Fruit fly (Drosophila melanogaster) whole organism, embryonic: ENCODE measurements around the gene CG1024.

Experiments
- Adf1 ChIP-seq: fragments of 200-800 bp; sonication (Bioruptor generic); IDR thresholded peaks from 2 replicates; pipeline ENCODE4 v1.3.6; 2022; ENCODE audit warnings: missing biosample characterization, missing genetic modification characterization
- Atf6 ChIP-seq: fragments of 200-800 bp; sonication (Bioruptor generic); IDR thresholded peaks from 2 replicates; pipeline ENCODE4 v1.3.6; 2022; ENCODE audit warnings: missing biosample characterization, missing genetic modification characterization
- Blimp-1 ChIP-seq: fragments of 200-800 bp; sonication (Bioruptor generic); optimal IDR thresholded peaks from 3 replicates; lab custom pipeline; 2018; ENCODE audit warnings: missing biosample characterization, missing genetic modification characterization, mild to moderate bottlenecking, moderate library complexity, missing genetic modification reagents
- CG10147 ChIP-seq: fragments of 200-800 bp; sonication (Bioruptor generic); optimal IDR thresholded peaks from 2 replicates; lab custom pipeline; 2019; ENCODE audit warnings: missing biosample characterization, mild to moderate bottlenecking, missing genetic modification characterization, moderate library complexity
- CG10267 ChIP-seq: fragments of 200-800 bp; sonication (Bioruptor generic); optimal IDR thresholded peaks from 2 replicates; lab custom pipeline; 2018; ENCODE audit warnings: missing biosample characterization, mild to moderate bottlenecking, missing genetic modification characterization, moderate library complexity
- CG10431 ChIP-seq: fragments of 200-800 bp; sonication (Bioruptor generic); optimal IDR thresholded peaks from 3 replicates; lab custom pipeline; 2018; ENCODE audit warnings: missing biosample characterization, mild to moderate bottlenecking, missing genetic modification characterization
- CG10565 ChIP-seq: fragments of 200-800 bp; sonication (Bioruptor generic); optimal IDR thresholded peaks from 3 replicates; lab custom pipeline; 2016; ENCODE audit warnings: missing biosample characterization, mild to moderate bottlenecking, missing genetic modification characterization
- CG11560 ChIP-seq: fragments of 200-800 bp; sonication (Bioruptor generic); IDR thresholded peaks from 3 replicates; pipeline ENCODE4 v1.3.6; 2022; ENCODE audit warnings: missing biosample characterization, missing genetic modification characterization
- CG12744 ChIP-seq: fragments of 200-800 bp; sonication (Bioruptor generic); optimal IDR thresholded peaks from 2 replicates; lab custom pipeline; 2016; ENCODE audit warnings: missing biosample characterization, missing genetic modification characterization
- CG13624 ChIP-seq: fragments of 200-800 bp; sonication (Bioruptor generic); optimal IDR thresholded peaks from 2 replicates; lab custom pipeline; 2016; ENCODE audit warnings: missing biosample characterization, missing genetic modification characterization
- CG14050 ChIP-seq: fragments of 200-800 bp; sonication (Bioruptor generic); IDR thresholded peaks from 3 replicates; pipeline ENCODE4 v1.3.6; 2022; ENCODE audit warnings: missing biosample characterization, missing genetic modification characterization
- CG15514 ChIP-seq: fragments of 200-800 bp; sonication (Bioruptor generic); optimal IDR thresholded peaks from 3 replicates; lab custom pipeline; 2017; ENCODE audit warnings: missing biosample characterization, missing genetic modification characterization, mild to moderate bottlenecking, moderate library complexity, missing genetic modification reagents
- CG2202 ChIP-seq: fragments of 200-800 bp; sonication (Bioruptor generic); optimal IDR thresholded peaks from 2 replicates; lab custom pipeline; 2018; ENCODE audit warnings: missing biosample characterization, mild to moderate bottlenecking, missing genetic modification characterization
- CG3281 ChIP-seq: fragments of 200-800 bp; sonication (Bioruptor generic); optimal IDR thresholded peaks from 3 replicates; lab custom pipeline; 2017; ENCODE audit warnings: missing biosample characterization, mild to moderate bottlenecking, missing genetic modification characterization
- CG3847 ChIP-seq: fragments of 200-800 bp; sonication (Bioruptor generic); IDR thresholded peaks from 2 replicates; pipeline ENCODE4 v1.3.6; 2022; ENCODE audit warnings: missing biosample characterization, missing genetic modification characterization
- CG4730 ChIP-seq: fragments of 200-800 bp; sonication (Bioruptor generic); IDR thresholded peaks from 2 replicates; pipeline ENCODE4 v1.3.6; 2022; ENCODE audit warnings: missing biosample characterization, missing genetic modification characterization
- CG5245 ChIP-seq: fragments of 200-800 bp; sonication (Bioruptor generic); optimal IDR thresholded peaks from 3 replicates; lab custom pipeline; 2016; ENCODE audit warnings: missing biosample characterization, missing genetic modification characterization
- CG6175 ChIP-seq: fragments of 200-800 bp; sonication (Bioruptor generic); IDR thresholded peaks from 3 replicates; pipeline ENCODE4 v1.3.6; 2022; ENCODE audit warnings: missing biosample characterization, missing genetic modification characterization
- CG6791 ChIP-seq: fragments of 200-800 bp; sonication (Bioruptor generic); IDR thresholded peaks from 3 replicates; pipeline ENCODE4 v1.3.6; 2022; ENCODE audit warnings: missing biosample characterization, missing genetic modification characterization; ENCODE audit not compliant: partially characterized antibody
- CG8478 ChIP-seq: fragments of >200 bp; optimal IDR thresholded peaks from 2 replicates; lab custom pipeline; 2018
- CG8924 ChIP-seq: fragments of 200-800 bp; optimal IDR thresholded peaks from 3 replicates; lab custom pipeline; 2019; ENCODE audit warnings: missing biosample characterization, mild to moderate bottlenecking, missing genetic modification characterization, moderate library complexity
- CG9437 ChIP-seq: fragments of 200-800 bp; sonication (Bioruptor generic); optimal IDR thresholded peaks from 2 replicates; lab custom pipeline; 2018; ENCODE audit warnings: missing biosample characterization, mild to moderate bottlenecking, missing genetic modification characterization
- CG9932 ChIP-seq: fragments of 200-800 bp; sonication (Bioruptor generic); IDR thresholded peaks from 2 replicates; pipeline ENCODE4 v1.3.6; 2022; ENCODE audit warnings: missing biosample characterization, missing genetic modification characterization
- Dip3 ChIP-seq: fragments of 200-800 bp; sonication (Bioruptor generic); optimal IDR thresholded peaks from 3 replicates; lab custom pipeline; 2016; ENCODE audit warnings: missing biosample characterization, missing genetic modification characterization
- E2f1 ChIP-seq: fragments of 200-800 bp; sonication (Bioruptor generic); IDR thresholded peaks from 2 replicates; pipeline ENCODE4 v1.3.6; 2022; ENCODE audit warnings: missing biosample characterization, missing genetic modification characterization
- Ets65A ChIP-seq: fragments of 200-800 bp; sonication (Bioruptor generic); peaks from one replicate; lab custom pipeline; 2016; ENCODE audit warnings: missing biosample characterization, missing genetic modification characterization
- HLH4C ChIP-seq: fragments of 200-800 bp; sonication (Bioruptor generic); IDR thresholded peaks from 3 replicates; pipeline ENCODE4 v1.3.6; 2022; ENCODE audit warnings: missing biosample characterization, missing genetic modification characterization; ENCODE audit not compliant: partially characterized antibody
- Hr78 ChIP-seq, 2 experiments: fragments of 200-800 bp in 1 of 2; fragments of >200 bp in 1 of 2; sonication (Bioruptor generic) in 1 of 2; optimal IDR thresholded peaks; 2 replicates each; lab custom pipeline; 2017 to 2019; ENCODE audit warnings: missing biosample characterization in 2 of 2, missing genetic modification characterization in 2 of 2, mild to moderate bottlenecking in 1 of 2, moderate library complexity in 1 of 2
- Mad ChIP-seq: fragments of 200-800 bp; sonication (Bioruptor generic); optimal IDR thresholded peaks from 2 replicates; lab custom pipeline; 2016; ENCODE audit warnings: missing biosample characterization, missing genetic modification characterization
- Nf-YA ChIP-seq: fragments of 200-800 bp; sonication (Bioruptor generic); IDR thresholded peaks from 2 replicates; pipeline ENCODE4 v1.3.6; 2022; ENCODE audit warnings: missing biosample characterization, missing genetic modification characterization
- Nf-YB ChIP-seq: fragments of 200-800 bp; sonication (Bioruptor generic); optimal IDR thresholded peaks from 3 replicates; lab custom pipeline; 2019; ENCODE audit warnings: missing biosample characterization, mild to moderate bottlenecking, missing genetic modification characterization, moderate library complexity
- Oaz ChIP-seq: fragments of 200-800 bp; sonication (Bioruptor generic); IDR thresholded peaks from 2 replicates; pipeline ENCODE4 v1.3.6; 2022; ENCODE audit warnings: missing biosample characterization, missing genetic modification characterization
- abd-A ChIP-seq: fragments of 200-800 bp; sonication (Bioruptor generic); optimal IDR thresholded peaks from 3 replicates; lab custom pipeline; 2019; ENCODE audit warnings: missing biosample characterization, mild to moderate bottlenecking, missing genetic modification characterization, moderate library complexity
- bcd ChIP-seq: fragments of 200-800 bp; sonication (Bioruptor generic); optimal IDR thresholded peaks from 2 replicates; lab custom pipeline; 2017; ENCODE audit warnings: missing biosample characterization, mild to moderate bottlenecking, missing genetic modification characterization
- btn ChIP-seq: fragments of 200-800 bp; sonication (Bioruptor generic); optimal IDR thresholded peaks from 2 replicates; lab custom pipeline; 2016; ENCODE audit warnings: missing biosample characterization, missing genetic modification characterization
- caup ChIP-seq: fragments of 200-800 bp; sonication (Bioruptor generic); optimal IDR thresholded peaks from 3 replicates; lab custom pipeline; 2017; ENCODE audit warnings: missing biosample characterization, mild to moderate bottlenecking, missing genetic modification characterization, moderate library complexity; ENCODE audit not compliant: severe bottlenecking
- chif ChIP-seq, 2 experiments: fragments of 200-800 bp; sonication (Bioruptor generic); optimal IDR thresholded peaks; 3 replicates each; lab custom pipeline; 2016; ENCODE audit warnings: missing biosample characterization in 2 of 2, missing genetic modification characterization in 2 of 2
- chinmo ChIP-seq: fragments of 200-800 bp; sonication (Bioruptor generic); IDR thresholded peaks from 4 replicates; pipeline ENCODE4 v1.3.6; 2022; ENCODE audit warnings: missing biosample characterization, missing genetic modification characterization; ENCODE audit not compliant: partially characterized antibody
- da ChIP-seq: fragments of 200-800 bp; sonication (Bioruptor generic); optimal IDR thresholded peaks from 2 replicates; lab custom pipeline; 2016; ENCODE audit warnings: missing biosample characterization, missing genetic modification characterization
- emc ChIP-seq: fragments of 200-800 bp; sonication (Bioruptor generic); optimal IDR thresholded peaks from 2 replicates; lab custom pipeline; 2016; ENCODE audit warnings: missing biosample characterization, missing genetic modification characterization
- ems ChIP-seq: fragments of 200-800 bp; sonication (Bioruptor generic); optimal IDR thresholded peaks from 3 replicates; lab custom pipeline; 2016; ENCODE audit warnings: missing biosample characterization, missing genetic modification characterization
- eve ChIP-seq, 2 experiments: fragments of >200 bp; optimal IDR thresholded peaks; 2 replicates each; lab custom pipeline; 2017; ENCODE audit warnings: missing biosample characterization in 2 of 2, missing genetic modification characterization in 2 of 2
- ham ChIP-seq: fragments of 200-800 bp; sonication (Bioruptor generic); IDR thresholded peaks from 2 replicates; pipeline ENCODE4 v1.3.6; 2022; ENCODE audit warnings: missing biosample characterization, missing genetic modification characterization
- lola ChIP-seq, 3 experiments: fragments of >200 bp in 2 of 3; fragments of 200-800 bp in 1 of 3; sonication (Bioruptor generic) in 1 of 3; optimal IDR thresholded peaks; 2 replicates each; lab custom pipeline; 2017 to 2019; ENCODE audit warnings: missing biosample characterization in 3 of 3, missing genetic modification characterization in 3 of 3, mild to moderate bottlenecking in 1 of 3, moderate library complexity in 1 of 3
- nerfin-1 ChIP-seq: fragments of 200-800 bp; sonication (Bioruptor generic); optimal IDR thresholded peaks from 3 replicates; lab custom pipeline; 2019; ENCODE audit warnings: missing biosample characterization, mild to moderate bottlenecking, missing genetic modification characterization, moderate library complexity
- pb ChIP-seq: fragments of 200-800 bp; sonication (Bioruptor generic); optimal IDR thresholded peaks from 3 replicates; lab custom pipeline; 2016; ENCODE audit warnings: missing biosample characterization, missing genetic modification characterization
- prd ChIP-seq, 3 experiments: fragments of >200 bp in 2 of 3; fragments of 200-800 bp in 1 of 3; sonication (Bioruptor generic) in 1 of 3; optimal IDR thresholded peaks in 2 of 3; IDR thresholded peaks in 1 of 3; 2 replicates in 2 of 3; 3 replicates in 1 of 3; pipeline versions ENCODE4 v1.3.6 to Lab custom; 2017 to 2022; ENCODE audit warnings: missing biosample characterization in 1 of 3, missing genetic modification characterization in 1 of 3
- ranshi ChIP-seq: fragments of 200-800 bp; sonication (Bioruptor generic); IDR thresholded peaks from 2 replicates; pipeline ENCODE4 v1.3.6; 2022; ENCODE audit warnings: missing biosample characterization, missing genetic modification characterization
- so ChIP-seq: fragments of 200-800 bp; sonication (Bioruptor generic); IDR thresholded peaks from 3 replicates; pipeline ENCODE4 v1.3.6; 2022; ENCODE audit warnings: missing biosample characterization, missing genetic modification characterization
- sug ChIP-seq: fragments of 200-800 bp; optimal IDR thresholded peaks from 2 replicates; lab custom pipeline; 2019; ENCODE audit warnings: missing biosample characterization, mild to moderate bottlenecking, missing genetic modification characterization, moderate library complexity
- tna ChIP-seq: fragments of 200-800 bp; sonication (Bioruptor generic); IDR thresholded peaks from 2 replicates; pipeline ENCODE4 v1.3.6; 2022; ENCODE audit warnings: missing biosample characterization, missing genetic modification characterization; ENCODE audit not compliant: partially characterized antibody
- tup ChIP-seq: fragments of 200-800 bp; sonication (Bioruptor generic); optimal IDR thresholded peaks from 2 replicates; lab custom pipeline; 2016; ENCODE audit warnings: missing biosample characterization, mild to moderate bottlenecking, missing genetic modification characterization, moderate library complexity
- z ChIP-seq: fragments of 200-800 bp; sonication (Bioruptor generic); IDR thresholded peaks from 3 replicates; pipeline ENCODE4 v1.3.6; 2022; ENCODE audit warnings: missing biosample characterization, missing genetic modification characterization

Gene CG1024

DNA sequence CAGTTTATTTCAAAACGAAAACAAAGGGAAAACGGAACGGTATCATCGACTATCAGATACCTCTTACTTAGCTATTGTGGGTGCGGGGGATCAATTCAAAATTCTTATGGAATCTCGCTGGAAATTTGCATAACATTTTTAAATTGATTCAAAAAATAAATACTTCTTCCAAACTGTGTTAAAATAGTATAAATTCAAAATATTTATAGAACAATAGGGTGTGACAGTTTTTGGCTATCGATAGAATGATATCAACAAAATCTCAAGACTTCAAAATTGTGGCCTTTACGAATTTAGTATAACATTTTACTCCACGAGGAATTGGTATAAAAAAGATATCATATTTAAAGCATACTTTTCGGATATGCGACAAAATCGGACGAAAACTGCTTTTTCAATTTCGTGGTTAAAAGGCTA is 8.3 kb upstream of the CG1024 start (continued):
- TF ChIP-seq pb (GFP tag; lab: Kevin White, UChicago) (no peak), Nf-YB (no peak), ranshi (GFP tag; lab: Robert Waterston, UW) (no peak), caup (GFP tag; lab: Kevin White, UChicago) (no peak), eve (GFP tag; optimal IDR thresholded peaks at IDR 0.05; lab: Kevin White, UChicago) (no peak), Oaz (GFP tag; lab: Robert Waterston, UW) (no peak), CG13624 (GFP tag; lab: Kevin White, UChicago) (no peak), CG10431 (GFP tag; lab: Kevin White, UChicago) (no peak), so (GFP tag; lab: Robert Waterston, UW) (no peak), tup (no peak), Blimp-1 (GFP tag; lab: Kevin White, UChicago) (no peak), CG9932 (GFP tag; lab: Robert Waterston, UW) (no peak), emc (GFP tag; lab: Kevin White, UChicago) (no peak), lola (GFP tag; optimal IDR thresholded peaks at IDR 0.05; lab: Kevin White, UChicago) (no peak), CG10565 (GFP tag; lab: Kevin White, UChicago) (no peak), da (no peak), CG8924 (tag; lab: Kevin White, UChicago) (no peak), Atf6 (no peak), HLH4C (GFP tag; lab: Robert Waterston, UW) (peak; percentile 96), CG3847 (no peak), CG15514 (GFP tag; lab: Kevin White, UChicago) (no peak), Ets65A (no peak), abd-A (tag; lab: Kevin White, UChicago) (no peak), z (GFP tag; lab: Robert Waterston, UW) (no peak), CG6175 (GFP tag; lab: Robert Waterston, UW) (no peak), CG11560 (tag; lab: Robert Waterston, UW) (no peak), CG2202 (no peak), CG9437 (GFP tag; lab: Kevin White, UChicago) (no peak), bcd (GFP tag; lab: Kevin White, UChicago) (no peak), CG3281 (no peak), CG6791 (GFP tag; lab: Robert Waterston, UW) (peak; percentile 89), chif (GFP tag; optimal IDR thresholded peaks at IDR 0.05; lab: Kevin White, UChicago) (no peak), ham (GFP tag; lab: Robert Waterston, UW) (no peak), CG5245 (GFP tag; lab: Kevin White, UChicago) (no peak), ems (GFP tag; lab: Kevin White, UChicago) (no peak), CG4730 (GFP tag; lab: Robert Waterston, UW) (no peak), btn (GFP tag; lab: Kevin White, UChicago) (no peak), CG10267 (tag; lab: Kevin White, UChicago) (no peak)

- TF ChIP-seq Dip3, result no peak
- TF ChIP-seq E2f1 (GFP tag; lab: Robert Waterston, UW), result no peak
- no peak for TF ChIP-seq CG14050 (GFP tag; lab: Robert Waterston, UW)
- TF ChIP-seq Nf-YA, result no peak
- TF ChIP-seq chinmo (GFP tag; lab: Robert Waterston, UW), result peak; percentile 72; the same call in 1 of the 4 replicates
- no peak for TF ChIP-seq Mad (GFP tag; lab: Kevin White, UChicago)
- TF ChIP-seq Hr78 (GFP tag; optimal IDR thresholded peaks at IDR 0.05; lab: Kevin White, UChicago), result no peak
- TF ChIP-seq sug (tag; lab: Kevin White, UChicago), result peak; percentile 13
- TF ChIP-seq CG12744 (GFP tag; lab: Kevin White, UChicago), result no peak
- 0 out of 2 replicates have a peak, but pooled peaks have one; percentile 1 for TF ChIP-seq Adf1 (GFP tag; lab: Robert Waterston, UW)
- TF ChIP-seq prd (optimal IDR thresholded peaks at IDR 0.05; lab: Kevin White, UChicago), result no peak
- TF ChIP-seq prd (GFP tag; IDR thresholded peaks at IDR 0.05; lab: Robert Waterston, UW), result no peak
- peak; percentile 48 for TF ChIP-seq CG8478 (lab: Kevin White, UChicago)
- no peak for TF ChIP-seq Ets65A
- TF ChIP-seq tna (GFP tag; lab: Robert Waterston, UW), result no peak
- no peak for TF ChIP-seq CG10147 (GFP tag; lab: Kevin White, UChicago)
- TF ChIP-seq nerfin-1 (tag; lab: Kevin White, UChicago), result peak; percentile 20
Measured at dm6 chr3R:6383466-6383769, 3.3 kb upstream of the CG1024 start.
